Fruit fly (Drosophila melanogaster) whole organism: ENCODE results near the gene Atac1.

Source experiments
- CG8478 ChIP-seq: fragments of >200 bp; optimal IDR thresholded peaks from 2 replicates; lab custom pipeline; 2018; ENCODE audit warnings: inconsistent platforms
- Dll ChIP-seq: fragments of >200 bp; optimal IDR thresholded peaks from 2 replicates; lab custom pipeline; 2017
- pan ChIP-seq: fragments of >200 bp; optimal IDR thresholded peaks from 2 replicates; lab custom pipeline; 2017
- psq ChIP-seq: fragments of >200 bp; optimal IDR thresholded peaks from 2 replicates; lab custom pipeline; 2017
- usp ChIP-seq: fragments of >200 bp; optimal IDR thresholded peaks from 2 replicates; lab custom pipeline; 2017; ENCODE audit warnings: missing biosample characterization, missing genetic modification characterization, mixed read lengths

dm6 chr2L:6967422-6968012 is 7.4 kb upstream of the Atac1 start, which contains the start of gene Sumo:
- TF ChIP-seq usp (GFP tag; lab: Kevin White, UChicago), result no peak
- TF ChIP-seq CG8478, result no peak
- no peak for TF ChIP-seq Dll (lab: Kevin White, UChicago)
- TF ChIP-seq pan (lab: Kevin White, UChicago), result no peak
- TF ChIP-seq psq (lab: Kevin White, UChicago), result no peak
